Worm (Caenorhabditis elegans) whole organism, late embryonic: ENCODE measurements around the gene Y57A10B.6.

ENCODE experiments used
- C38D4.7 ChIP-seq: fragments of 200-800 bp; sonication (Bioruptor generic); optimal IDR thresholded peaks from 2 replicates; lab custom pipeline; 2018; ENCODE audit warnings: mild to moderate bottlenecking, missing genetic modification characterization, moderate library complexity, missing compliant biosample characterization
- F13H6.1 ChIP-seq: sonication (generic microtip); optimal IDR thresholded peaks from 2 replicates; lab custom pipeline; 2016; ENCODE audit warnings: missing genetic modification characterization, missing compliant biosample characterization
- K02D7.2 ChIP-seq: sonication (generic microtip); optimal IDR thresholded peaks from 2 replicates; lab custom pipeline; 2017; ENCODE audit warnings: mild to moderate bottlenecking, missing genetic modification characterization, missing compliant biosample characterization
- K09A11.1 ChIP-seq: sonication (generic microtip); optimal IDR thresholded peaks from 2 replicates; lab custom pipeline; 2017; ENCODE audit warnings: antibody characterized with exemption, mild to moderate bottlenecking, missing genetic modification characterization, missing compliant biosample characterization; ENCODE audit not compliant: insufficient read depth
- ama-1 ChIP-seq: fragments of 150-350 bp; optimal IDR thresholded peaks from 2 replicates; lab custom pipeline; 2014
- ceh-14 ChIP-seq: sonication (generic microtip); optimal IDR thresholded peaks from 2 replicates; lab custom pipeline; 2016; ENCODE audit warnings: missing genotype, missing genetic modification characterization, missing compliant biosample characterization
- ceh-2 ChIP-seq: sonication (generic microtip); optimal IDR thresholded peaks from 2 replicates; lab custom pipeline; 2016; ENCODE audit warnings: missing genotype, missing genetic modification characterization, missing compliant biosample characterization
- ceh-22 ChIP-seq: sonication (generic microtip); optimal IDR thresholded peaks from 2 replicates; lab custom pipeline; 2017; ENCODE audit warnings: missing biosample characterization, missing genetic modification characterization
- ceh-24 ChIP-seq: sonication (generic microtip); optimal IDR thresholded peaks from 2 replicates; lab custom pipeline; 2016; ENCODE audit warnings: mild to moderate bottlenecking, missing genetic modification characterization, missing compliant biosample characterization
- ceh-30 ChIP-seq: fragments of 150-350 bp; optimal IDR thresholded peaks from 2 replicates; lab custom pipeline; 2014; ENCODE audit warnings: missing biosample characterization, missing genetic modification characterization
- ceh-31 ChIP-seq: sonication (generic microtip); optimal IDR thresholded peaks from 2 replicates; lab custom pipeline; 2016; ENCODE audit warnings: missing genetic modification characterization, missing compliant biosample characterization
- ceh-34 ChIP-seq: sonication (generic microtip); optimal IDR thresholded peaks from 2 replicates; lab custom pipeline; 2016; ENCODE audit warnings: mild to moderate bottlenecking, missing genetic modification characterization, missing compliant biosample characterization
- ceh-45 ChIP-seq: fragments of 200-800 bp; sonication (Bioruptor generic); IDR thresholded peaks from 2 replicates; pipeline ENCODE4 v1.3.6; 2022; ENCODE audit warnings: missing genetic modification reagents, missing genetic modification characterization, missing compliant biosample characterization
- ceh-6 ChIP-seq: fragments of 200-800 bp; sonication (Bioruptor generic); optimal IDR thresholded peaks from 2 replicates; lab custom pipeline; 2018; ENCODE audit warnings: mild to moderate bottlenecking, missing genetic modification characterization, missing compliant biosample characterization
- ceh-9 ChIP-seq: sonication (generic microtip); optimal IDR thresholded peaks from 2 replicates; lab custom pipeline; 2016; ENCODE audit warnings: mild to moderate bottlenecking, missing genetic modification characterization, inconsistent platforms, missing compliant biosample characterization
- che-1 ChIP-seq: sonication (generic microtip); optimal IDR thresholded peaks from 2 replicates; lab custom pipeline; 2016; ENCODE audit warnings: mild to moderate bottlenecking, missing genetic modification characterization, missing compliant biosample characterization
- elt-2 ChIP-seq: sonication (generic microtip); optimal IDR thresholded peaks from 2 replicates; lab custom pipeline; 2016; ENCODE audit warnings: missing genetic modification reagents, missing genetic modification characterization, missing compliant biosample characterization
- ets-4 ChIP-seq: sonication (generic microtip); optimal IDR thresholded peaks from 2 replicates; lab custom pipeline; 2016; ENCODE audit warnings: missing genetic modification characterization, missing compliant biosample characterization
- fkh-6 ChIP-seq: sonication (generic microtip); optimal IDR thresholded peaks from 2 replicates; lab custom pipeline; 2016; ENCODE audit warnings: missing genetic modification characterization, missing compliant biosample characterization
- gmeb-2 ChIP-seq: sonication (generic microtip); optimal IDR thresholded peaks from 2 replicates; lab custom pipeline; 2016; ENCODE audit warnings: missing genetic modification characterization, inconsistent platforms, missing compliant biosample characterization
- hlh-13 ChIP-seq: fragments of 200-800 bp; sonication (Bioruptor generic); optimal IDR thresholded peaks from 2 replicates; lab custom pipeline; 2018; ENCODE audit warnings: mild to moderate bottlenecking, missing genetic modification characterization, missing compliant biosample characterization
- hlh-30 ChIP-seq: sonication (generic microtip); optimal IDR thresholded peaks from 2 replicates; lab custom pipeline; 2017; ENCODE audit warnings: antibody characterized with exemption, missing genetic modification characterization, missing compliant biosample characterization; ENCODE audit not compliant: insufficient read depth
- mec-3 ChIP-seq: sonication (generic microtip); optimal IDR thresholded peaks from 2 replicates; lab custom pipeline; 2016; ENCODE audit warnings: borderline replicate concordance, missing genetic modification characterization, missing compliant biosample characterization
- nfya-1 ChIP-seq: sonication (generic microtip); optimal IDR thresholded peaks from 2 replicates; lab custom pipeline; 2017; ENCODE audit warnings: missing genetic modification characterization, mild to moderate bottlenecking, missing compliant biosample characterization, antibody characterized with exemption, moderate library complexity
- nhr-11 ChIP-seq: fragments of 150-350 bp; optimal IDR thresholded peaks from 2 replicates; lab custom pipeline; 2014; ENCODE audit warnings: missing biosample characterization, missing genetic modification characterization
- nhr-232 ChIP-seq: sonication (generic microtip); optimal IDR thresholded peaks from 2 replicates; lab custom pipeline; 2016; ENCODE audit warnings: missing genetic modification characterization, missing compliant biosample characterization
- npax-4 ChIP-seq: sonication (generic microtip); optimal IDR thresholded peaks from 2 replicates; lab custom pipeline; 2016; ENCODE audit warnings: missing genetic modification characterization, missing compliant biosample characterization
- odd-2 ChIP-seq: sonication (generic microtip); optimal IDR thresholded peaks from 2 replicates; lab custom pipeline; 2017; ENCODE audit warnings: antibody characterized with exemption, mild to moderate bottlenecking, missing genetic modification characterization, missing compliant biosample characterization
- pag-3 ChIP-seq: sonication (generic microtip); optimal IDR thresholded peaks from 2 replicates; lab custom pipeline; 2016; ENCODE audit warnings: missing compliant biosample characterization, missing genetic modification characterization, borderline replicate concordance
- pax-1 ChIP-seq: fragments of 150-350 bp; optimal IDR thresholded peaks from 2 replicates; lab custom pipeline; 2014; ENCODE audit warnings: missing biosample characterization, missing genetic modification characterization
- pha-2 ChIP-seq: sonication (generic microtip); optimal IDR thresholded peaks from 2 replicates; lab custom pipeline; 2017; ENCODE audit warnings: mild to moderate bottlenecking, missing genetic modification characterization, missing compliant biosample characterization
- pha-4 ChIP-seq: fragments of 150-350 bp; optimal IDR thresholded peaks from 2 replicates; lab custom pipeline; 2018; ENCODE audit warnings: missing biosample characterization, missing genetic modification reagents, missing genetic modification characterization
- pqm-1 ChIP-seq: sonication (generic microtip); optimal IDR thresholded peaks from 2 replicates; lab custom pipeline; 2016; ENCODE audit warnings: missing genetic modification characterization, missing compliant biosample characterization
- rnt-1 ChIP-seq: sonication (generic microtip); optimal IDR thresholded peaks from 2 replicates; lab custom pipeline; 2016; ENCODE audit warnings: missing genetic modification characterization, missing compliant biosample characterization
- sdc-2 ChIP-seq: sonication (generic microtip); optimal IDR thresholded peaks from 2 replicates; lab custom pipeline; 2016; ENCODE audit warnings: missing genotype, missing genetic modification characterization, missing compliant biosample characterization
- sox-2 ChIP-seq: fragments of 200-800 bp; sonication (Bioruptor generic); IDR thresholded peaks from 2 replicates; pipeline ENCODE4 v1.3.6; 2022; ENCODE audit warnings: missing genetic modification reagents, missing genetic modification characterization, missing compliant biosample characterization
- sox-4 ChIP-seq: sonication (generic microtip); optimal IDR thresholded peaks from 2 replicates; lab custom pipeline; 2017; ENCODE audit warnings: mild to moderate bottlenecking, missing genetic modification characterization, inconsistent platforms, missing compliant biosample characterization
- unc-3 ChIP-seq, 2 experiments: fragments of 200-800 bp in 1 of 2; sonication (Bioruptor generic) in 1 of 2; sonication (generic microtip) in 1 of 2; conservative IDR thresholded peaks in 1 of 2; optimal IDR thresholded peaks in 1 of 2; 2 replicates each; pipeline versions ENCODE4 v1.3.6 to Lab custom; 2016 to 2022; ENCODE audit warnings: missing compliant biosample characterization in 2 of 2, missing genetic modification characterization in 2 of 2, missing genetic modification reagents in 1 of 2
- unc-42 ChIP-seq: sonication (generic microtip); optimal IDR thresholded peaks from 2 replicates; lab custom pipeline; 2016; ENCODE audit warnings: missing genotype, missing genetic modification characterization, missing compliant biosample characterization
- unc-55 ChIP-seq: sonication (generic microtip); optimal IDR thresholded peaks from 2 replicates; lab custom pipeline; 2017; ENCODE audit warnings: missing biosample characterization, missing genetic modification reagents, missing genetic modification characterization
- unc-86 ChIP-seq: sonication (generic microtip); optimal IDR thresholded peaks from 2 replicates; lab custom pipeline; 2016; ENCODE audit warnings: missing genetic modification characterization, missing compliant biosample characterization

Gene Y57A10B.6

ce11 chrII:12346289-12346989, 43.4 kb upstream of the Y57A10B.6 start:
- TF ChIP-seq F13H6.1 (tag; lab: Kevin White, UChicago) (no peak), sox-4 (tag; lab: Kevin White, UChicago) (no peak), rnt-1 (tag; lab: Kevin White, UChicago) (no peak), ceh-24 (tag; lab: Kevin White, UChicago) (no peak), K02D7.2 (tag; lab: Kevin White, UChicago) (no peak), ceh-31 (no peak), nhr-11 (tag; lab: Kevin White, UChicago) (no peak), unc-42 (tag; lab: Kevin White, UChicago) (no peak), sdc-2 (no peak), ceh-2 (tag; lab: Kevin White, UChicago) (no peak), gmeb-2 (tag; lab: Kevin White, UChicago) (no peak), unc-3 (GFP tag; conservative IDR thresholded peaks at IDR 0.05; lab: Robert Waterston, UW) (no peak), unc-3 (tag; optimal IDR thresholded peaks at IDR 0.05; lab: Kevin White, UChicago) (no peak), ceh-14 (tag; lab: Kevin White, UChicago) (no peak), odd-2 (tag; lab: Kevin White, UChicago) (no peak), K09A11.1 (tag; lab: Kevin White, UChicago) (no peak), ets-4 (tag; lab: Kevin White, UChicago) (no peak), hlh-30 (no peak), ceh-45 (no peak), pag-3 (tag; lab: Kevin White, UChicago) (no peak)
- TF ChIP-seq, all 69 proteins: peak for 0

DNA sequence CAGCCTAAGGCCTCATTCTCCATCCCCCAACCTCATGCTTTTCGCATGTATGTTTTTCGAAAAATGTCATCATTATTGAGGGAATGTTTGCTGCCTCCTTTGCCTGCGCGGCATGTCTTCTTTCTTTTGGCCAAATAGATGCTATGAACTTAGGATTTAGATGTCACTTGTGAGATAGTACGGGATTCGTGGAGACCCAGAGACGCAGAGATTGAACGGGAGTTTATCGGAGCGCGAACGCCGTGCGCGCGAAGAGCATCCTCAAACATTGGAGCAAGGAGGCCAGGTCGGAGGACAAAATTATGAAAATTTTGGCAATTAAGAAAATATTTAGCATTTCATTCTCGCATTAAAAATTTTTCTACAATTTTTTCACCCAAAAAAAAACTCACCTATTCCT, 40.9 kb upstream of the Y57A10B.6 start:
- TF ChIP-seq pax-1: peak; percentile 64
- no peak for TF ChIP-seq nhr-232 (tag; lab: Kevin White, UChicago)
- TF ChIP-seq ceh-31: peak; percentile 17

- TF ChIP-seq ceh-22 (tag; lab: Kevin White, UChicago) (no peak), fkh-6 (no peak), gmeb-2 (tag; lab: Kevin White, UChicago) (no peak), unc-3 (GFP tag; conservative IDR thresholded peaks at IDR 0.05; lab: Robert Waterston, UW) (no peak), unc-3 (tag; optimal IDR thresholded peaks at IDR 0.05; lab: Kevin White, UChicago) (no peak), ceh-14 (tag; lab: Kevin White, UChicago) (no peak), ceh-9 (tag; lab: Kevin White, UChicago) (no peak), nhr-11 (tag; lab: Kevin White, UChicago) (no peak), hlh-30 (no peak), pag-3 (tag; lab: Kevin White, UChicago) (no peak), ama-1 (lab: Kevin White, UChicago) (no peak), che-1 (no peak)
These were observed 40.0 kb upstream of the Y57A10B.6 start for ce11 chrII:12349866-12350265.

ce11 chrII:12350737-12351275, 39.1 kb upstream of the Y57A10B.6 start:
- TF ChIP-seq pqm-1 (tag; lab: Kevin White, UChicago) (no peak), nfya-1 (peak; percentile 17), sdc-2 (no peak), pha-2 (no peak), hlh-13 (no peak), fkh-6 (no peak), ceh-6 (GFP tag; lab: Kevin White, UChicago) (no peak), che-1 (no peak), ceh-45 (0 out of 2 replicates have a peak, but pooled peaks have one; percentile 12), sox-2 (GFP tag; lab: Robert Waterston, UW) (no peak), unc-86 (tag; lab: Kevin White, UChicago) (no peak), K02D7.2 (tag; lab: Kevin White, UChicago) (no peak), unc-55 (no peak), ceh-9 (tag; lab: Kevin White, UChicago) (no peak), npax-4 (tag; lab: Kevin White, UChicago) (no peak), mec-3 (tag; lab: Kevin White, UChicago) (no peak), nhr-11 (tag; lab: Kevin White, UChicago) (no peak), F13H6.1 (tag; lab: Kevin White, UChicago) (no peak), ceh-34 (tag; lab: Kevin White, UChicago) (no peak), ets-4 (tag; lab: Kevin White, UChicago) (no peak), pha-4 (no peak), C38D4.7 (GFP tag; lab: Kevin White, UChicago) (no peak), ceh-2 (tag; lab: Kevin White, UChicago) (no peak), elt-2 (tag; lab: Kevin White, UChicago) (peak; percentile 1), nhr-232 (tag; lab: Kevin White, UChicago) (no peak), ceh-30 (no peak)
